Worm (Caenorhabditis elegans): ENCODE measurements around the gene C53A3.3.

Gene C53A3.3

ce11 chrV:5778216-5778615, 21.9 kb downstream of the C53A3.3 start:
- peak; percentile 25; the same call in 1 of the 2 replicates for TF ChIP-seq isw-1 (GFP tag; IDR thresholded peaks at IDR 0.05)
- peak; percentile 25 for TF ChIP-seq nhr-85 (tag)
- TF ChIP-seq grh-1 (GFP tag; IDR thresholded peaks at IDR 0.05), result peak; percentile 57
- TF ChIP-seq nhr-19 (GFP tag; conservative IDR thresholded peaks at IDR 0.05), result peak; percentile 70

- TF ChIP-seq skn-1 (tag; optimal IDR thresholded peaks at IDR 0.05) (peak; percentile 45), nhr-20 (tag; optimal IDR thresholded peaks at IDR 0.05) (peak; percentile 27), grh-1 (GFP tag; IDR thresholded peaks at IDR 0.05) (no peak), mdl-1 (tag; optimal IDR thresholded peaks at IDR 0.05) (peak in 1 of 2 experiments; percentile 22), xbp-1 (tag; optimal IDR thresholded peaks at IDR 0.05) (no peak), lsy-2 (tag; optimal IDR thresholded peaks at IDR 0.05) (peak in 1 of 2 experiments; percentile 39), lin-35 (GFP tag; optimal IDR thresholded peaks at IDR 0.05) (peak in 1 of 2 experiments; percentile 13), dpl-1 (GFP tag; optimal IDR thresholded peaks at IDR 0.05) (no peak), snu-23 (GFP tag; optimal IDR thresholded peaks at IDR 0.05) (peak; percentile 32), elt-3 (tag; optimal IDR thresholded peaks at IDR 0.05) (no peak), nhr-90 (tag; optimal IDR thresholded peaks at IDR 0.05; ENCODE audit: poor library complexity) (no peak), jun-1 (tag; optimal IDR thresholded peaks at IDR 0.05) (no peak), unc-98 (GFP tag; IDR thresholded peaks at IDR 0.05) (0 out of 2 replicates have a peak, but pooled peaks have one; percentile 22), ceh-82 (tag; optimal IDR thresholded peaks at IDR 0.05) (peak in 2 of 3 experiments; percentile 19 to 45), vab-15 (tag; optimal IDR thresholded peaks at IDR 0.05) (no peak), lin-14 (GFP tag; optimal IDR thresholded peaks at IDR 0.05) (peak; percentile 77), nhr-71 (tag; optimal IDR thresholded peaks at IDR 0.05) (peak; percentile 54), nhr-19 (GFP tag; conservative IDR thresholded peaks at IDR 0.05) (peak; percentile 63), efl-1 (optimal IDR thresholded peaks at IDR 0.05) (peak; percentile 8 to 36), efl-1 (GFP tag; optimal IDR thresholded peaks at IDR 0.05 in 1 of 2) (peak in 1 of 2 experiments; percentile 2), unc-130 (tag; optimal IDR thresholded peaks at IDR 0.05) (peak; percentile 48), rnt-1 (tag; optimal IDR thresholded peaks at IDR 0.05) (peak; percentile 68), ceh-88 (GFP tag; IDR thresholded peaks at IDR 0.05) (no peak), fkh-8 (tag; optimal IDR thresholded peaks at IDR 0.05) (no peak), nhr-85 (tag) (peak; percentile 48), sup-37 (GFP tag; optimal IDR thresholded peaks at IDR 0.05) (no peak)
These were observed 23.7 kb downstream of the C53A3.3 start for ce11 chrV:5779984-5780383.

ce11 chrV:5780713-5781360, 24.5 kb downstream of the C53A3.3 start, which contains the start of gene F44E7.5:
Gene F44E7.5 (minus strand): TSS chrV:5780922.
- no peak for TF ChIP-seq ceh-90 (tag; optimal IDR thresholded peaks at IDR 0.05)
- TF ChIP-seq nhr-11 (tag; optimal IDR thresholded peaks at IDR 0.05), result no peak
- TF ChIP-seq skn-1 (tag; optimal IDR thresholded peaks at IDR 0.05), result peak; percentile 1
- TF ChIP-seq egl-13 (tag; optimal IDR thresholded peaks at IDR 0.05), result no peak
- TF ChIP-seq nhr-84 (tag; optimal IDR thresholded peaks at IDR 0.05), result no peak
- no peak for TF ChIP-seq mef-2 (tag; optimal IDR thresholded peaks at IDR 0.05)
- peak; percentile 83 for TF ChIP-seq nhr-90 (tag; optimal IDR thresholded peaks at IDR 0.05; ENCODE audit: poor library complexity)
- no peak for TF ChIP-seq snpc-4 (tag; optimal IDR thresholded peaks at IDR 0.05)
- TF ChIP-seq ztf-11 (tag; optimal IDR thresholded peaks at IDR 0.05), result no peak
- peak; percentile 31 to 78 (median 41) for TF ChIP-seq ceh-82 (tag; optimal IDR thresholded peaks at IDR 0.05)
- TF ChIP-seq unc-30 (tag; optimal IDR thresholded peaks at IDR 0.05), result no peak
- no peak for TF ChIP-seq pqm-1 (tag; optimal IDR thresholded peaks at IDR 0.05)
- no peak for TF ChIP-seq irx-1 (tag; optimal IDR thresholded peaks at IDR 0.05)
- TF ChIP-seq aha-1 (tag; optimal IDR thresholded peaks at IDR 0.05), result no peak
- TF ChIP-seq efl-3 (GFP tag; optimal IDR thresholded peaks at IDR 0.05), result no peak
- peak; percentile 8 for TF ChIP-seq jun-1 (tag; optimal IDR thresholded peaks at IDR 0.05)
- TF ChIP-seq sox-4 (tag; optimal IDR thresholded peaks at IDR 0.05), result no peak
- TF ChIP-seq nhr-19 (GFP tag; conservative IDR thresholded peaks at IDR 0.05), result peak; percentile 59
- no peak for TF ChIP-seq alr-1 (tag; optimal IDR thresholded peaks at IDR 0.05; ENCODE audit: borderline replicate concordance)
- TF ChIP-seq nhr-71 (tag; optimal IDR thresholded peaks at IDR 0.05), result peak; percentile 77
- TF ChIP-seq lsy-2 (tag; optimal IDR thresholded peaks at IDR 0.05), result peak; percentile 20 to 46
- TF ChIP-seq C34B4.2 (tag; optimal IDR thresholded peaks at IDR 0.05), result no peak
- no peak for TF ChIP-seq hlh-17 (GFP tag; optimal IDR thresholded peaks at IDR 0.05; ENCODE audit: borderline replicate concordance)
- peak; percentile 20 for TF ChIP-seq lin-13 (GFP tag; optimal IDR thresholded peaks at IDR 0.05)
- TF ChIP-seq pag-3 (tag; optimal IDR thresholded peaks at IDR 0.05; ENCODE audit: borderline replicate concordance, insufficient read depth), result no peak
- no peak for TF ChIP-seq sup-37 (GFP tag; optimal IDR thresholded peaks at IDR 0.05)
- no peak for TF ChIP-seq pax-3 (tag; optimal IDR thresholded peaks at IDR 0.05)
- TF ChIP-seq unc-86 (tag; optimal IDR thresholded peaks at IDR 0.05), result no peak
